Fruit fly (Drosophila melanogaster): Measurements from ENCODE around the gene ph-d.

- peak; percentile 87 for TF ChIP-seq achi (GFP tag; optimal IDR thresholded peaks at IDR 0.05)
- TF ChIP-seq CG7368 (GFP tag; optimal IDR thresholded peaks at IDR 0.05): peak; percentile 72
- TF ChIP-seq acj6 (GFP tag; optimal IDR thresholded peaks at IDR 0.05): peak; percentile 87
- TF ChIP-seq net (GFP tag; optimal IDR thresholded peaks at IDR 0.05): peak; percentile 85
- TF ChIP-seq CG9139 (GFP tag; optimal IDR thresholded peaks at IDR 0.05): peak; percentile 79
- TF ChIP-seq Lpt (GFP tag; optimal IDR thresholded peaks at IDR 0.05): peak; percentile 71
- TF ChIP-seq svp (GFP tag): peak; percentile 95
- peak; percentile 90 for TF ChIP-seq Ets21C (GFP tag; optimal IDR thresholded peaks at IDR 0.05)
- TF ChIP-seq CG34406 (GFP tag; optimal IDR thresholded peaks at IDR 0.05): peak; percentile 88
- peak; percentile 91 for TF ChIP-seq CG10669 (GFP tag; optimal IDR thresholded peaks at IDR 0.05)
- peak; percentile 64 to 66 for TF ChIP-seq salr (GFP tag; optimal IDR thresholded peaks at IDR 0.05)
- peak; percentile 85 for TF ChIP-seq Eip93F (GFP tag; optimal IDR thresholded peaks at IDR 0.05)
- peak; percentile 87 for TF ChIP-seq Sox102F (GFP tag; optimal IDR thresholded peaks at IDR 0.05)
These were observed 12.1 kb upstream of the ph-d start for dm6 chrX:2134965-2135758.

Data from whole organism, prepupa.